Worm (Caenorhabditis elegans) whole organism, L4/young adult: ENCODE data around the gene pqn-73.

Experiments used
- W03F9.2 ChIP-seq: fragments of 150-350 bp; optimal IDR thresholded peaks from 2 replicates; lab custom pipeline; 2014; ENCODE audit warnings: missing biosample characterization, missing genetic modification characterization
- dao-5 ChIP-seq: sonication (generic microtip); optimal IDR thresholded peaks from 2 replicates; lab custom pipeline; 2016; ENCODE audit warnings: missing genotype, missing genetic modification characterization, moderate library complexity, missing compliant biosample characterization
- him-1 ChIP-seq: sonication (generic microtip); optimal IDR thresholded peaks from 2 replicates; lab custom pipeline; 2016; ENCODE audit warnings: missing genotype, missing genetic modification reagents, missing genetic modification characterization, missing compliant biosample characterization

DNA sequence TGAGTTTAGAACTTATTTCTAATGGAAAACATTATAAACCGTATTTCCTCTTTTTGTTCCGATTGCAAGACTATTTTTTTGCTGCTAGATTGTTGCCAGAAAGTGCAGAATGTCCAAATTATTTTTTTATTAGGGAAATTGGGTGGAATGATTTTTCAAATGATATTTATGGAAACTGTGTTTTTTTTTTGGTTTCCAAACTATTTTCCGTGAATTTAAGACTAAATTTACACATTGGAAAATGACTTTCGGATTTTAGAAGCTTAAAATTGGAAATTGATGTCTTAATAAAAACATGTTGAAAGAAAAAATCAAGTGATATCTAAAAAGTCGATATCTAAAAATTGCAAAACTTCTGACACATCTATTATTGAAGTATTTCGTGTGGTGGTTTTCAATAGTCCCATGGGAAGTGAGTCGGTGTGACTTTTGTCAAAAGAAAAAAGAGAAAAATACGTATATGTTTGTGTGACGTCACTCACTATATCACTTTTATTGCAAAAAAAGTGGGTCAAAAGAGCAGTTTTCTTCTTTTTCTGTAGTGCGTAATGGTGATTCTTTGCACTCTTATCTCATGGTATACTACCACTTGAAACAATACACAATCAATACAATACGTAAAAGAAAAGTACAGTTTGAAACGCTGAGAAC, 36.3 kb upstream of the pqn-73 start:
- TF ChIP-seq him-1 (tag; lab: Kevin White, UChicago): no peak
- no peak for TF ChIP-seq W03F9.2 (tag; lab: Kevin White, UChicago)
- no peak for TF ChIP-seq dao-5 (tag; lab: Kevin White, UChicago)
